Fruit fly (Drosophila melanogaster): ENCODE results near the gene Eip74EF.

Gene Eip74EF

dm6 chr3L:17644906-17645244 lies 25.8 kb upstream of the Eip74EF start, which contains the start of gene Pep (continued):
- TF ChIP-seq lab (GFP tag; optimal IDR thresholded peaks at IDR 0.05) = no peak
- TF ChIP-seq eyg (GFP tag; optimal IDR thresholded peaks at IDR 0.05) = peak; percentile 24
- TF ChIP-seq maf-S (GFP tag; optimal IDR thresholded peaks at IDR 0.05) = peak; percentile 29
- no peak for TF ChIP-seq CG11093 (GFP tag; IDR thresholded peaks at IDR 0.05)
- TF ChIP-seq fru (optimal IDR thresholded peaks at IDR 0.05) = no peak
- TF ChIP-seq Fer1 (GFP tag; optimal IDR thresholded peaks at IDR 0.05) = peak; percentile 26
- no peak for TF ChIP-seq h (optimal IDR thresholded peaks at IDR 0.05)
- no peak for TF ChIP-seq CG11696 (GFP tag; IDR thresholded peaks at IDR 0.05)
- peak; percentile 98 for TF ChIP-seq nerfin-2 (GFP tag; IDR thresholded peaks at IDR 0.05; ENCODE audit: partially characterized antibody)
- TF ChIP-seq CG15479 (GFP tag; optimal IDR thresholded peaks at IDR 0.05) = no peak
- no peak for TF ChIP-seq ATbp (GFP tag; optimal IDR thresholded peaks at IDR 0.05)
- no peak for TF ChIP-seq dimm (GFP tag; IDR thresholded peaks at IDR 0.05)
- TF ChIP-seq Fer3 (tag; optimal IDR thresholded peaks at IDR 0.05) = peak; percentile 30
- no peak for TF ChIP-seq dan (GFP tag; IDR thresholded peaks at IDR 0.05)
- no peak for TF ChIP-seq gsb-n (tag; optimal IDR thresholded peaks at IDR 0.05)
- TF ChIP-seq Scr (GFP tag; IDR thresholded peaks at IDR 0.05; ENCODE audit: partially characterized antibody) = peak; percentile 98
- TF ChIP-seq fd102C (GFP tag; optimal IDR thresholded peaks at IDR 0.05) = no peak
- peak; percentile 38 for TF ChIP-seq vfl (GFP tag; optimal IDR thresholded peaks at IDR 0.05)
- TF ChIP-seq Nf-YC (tag; optimal IDR thresholded peaks at IDR 0.05) = no peak
- no peak for TF ChIP-seq CG12299 (tag; optimal IDR thresholded peaks at IDR 0.05)
- TF ChIP-seq PHDP (tag; optimal IDR thresholded peaks at IDR 0.05) = peak; percentile 33
- no peak for TF ChIP-seq prd (optimal IDR thresholded peaks at IDR 0.05)
- TF ChIP-seq prd (GFP tag; IDR thresholded peaks at IDR 0.05) = no peak
- peak; percentile 98 for TF ChIP-seq CG13287 (GFP tag; IDR thresholded peaks at IDR 0.05; ENCODE audit: partially characterized antibody)
- peak; percentile 51 for TF ChIP-seq NC2β (GFP tag; optimal IDR thresholded peaks at IDR 0.05)
- TF ChIP-seq CG7271 (tag; optimal IDR thresholded peaks at IDR 0.05) = peak; percentile 61
- TF ChIP-seq hbn (GFP tag; IDR thresholded peaks at IDR 0.05; ENCODE audit: partially characterized antibody) = peak; percentile 99
- TF ChIP-seq da (GFP tag; optimal IDR thresholded peaks at IDR 0.05) = no peak
- no peak for TF ChIP-seq danr (GFP tag; IDR thresholded peaks at IDR 0.05)
- TF ChIP-seq CG8359 (GFP tag; optimal IDR thresholded peaks at IDR 0.05; ENCODE audit: borderline replicate concordance) = no peak
- no peak for TF ChIP-seq C15 (GFP tag; IDR thresholded peaks at IDR 0.05)
- no peak for TF ChIP-seq CG11398 (GFP tag; optimal IDR thresholded peaks at IDR 0.05)
- TF ChIP-seq Dp (GFP tag; optimal IDR thresholded peaks at IDR 0.05) = peak; percentile 72
- TF ChIP-seq esg (GFP tag; conservative IDR thresholded peaks at IDR 0.05) = no peak
- no peak for TF ChIP-seq Hr39 (optimal IDR thresholded peaks at IDR 0.05)
- no peak for TF ChIP-seq CG11504 (tag; optimal IDR thresholded peaks at IDR 0.05)
- no peak for TF ChIP-seq CG8478 (optimal IDR thresholded peaks at IDR 0.05)

dm6 chr3L:17643985-17644905 lies 25.1 kb upstream of the Eip74EF start:
- TF ChIP-seq YL-1 (GFP tag; optimal IDR thresholded peaks at IDR 0.05) (peak; percentile 66), Fer1 (GFP tag; optimal IDR thresholded peaks at IDR 0.05) (no peak), ash1 (GFP tag; optimal IDR thresholded peaks at IDR 0.05) (no peak), CG6791 (GFP tag; IDR thresholded peaks at IDR 0.05; ENCODE audit: partially characterized antibody) (0 out of 3 replicates have a peak, but pooled peaks have one; percentile 40), caup (GFP tag; optimal IDR thresholded peaks at IDR 0.05; ENCODE audit: severe bottlenecking) (no peak), chinmo (GFP tag; IDR thresholded peaks at IDR 0.05; ENCODE audit: partially characterized antibody) (peak; percentile 78), MESR4 (GFP tag; optimal IDR thresholded peaks at IDR 0.05) (peak; percentile 9), rib (GFP tag; IDR thresholded peaks at IDR 0.05) (peak; percentile 55; the same call in 1 of the 2 replicates), CG6854 (GFP tag; optimal IDR thresholded peaks at IDR 0.05) (peak; percentile 19), kni (GFP tag; optimal IDR thresholded peaks at IDR 0.05) (peak; percentile 70), CG6683 (GFP tag; optimal IDR thresholded peaks at IDR 0.05) (no peak), Atf6 (GFP tag; IDR thresholded peaks at IDR 0.05) (0 out of 2 replicates have a peak, but pooled peaks have one; percentile 22), sug (tag; optimal IDR thresholded peaks at IDR 0.05) (peak; percentile 49), CG13296 (GFP tag; optimal IDR thresholded peaks at IDR 0.05) (peak; percentile 52), Eip74EF (GFP tag; optimal IDR thresholded peaks at IDR 0.05) (peak in 1 of 2 experiments; percentile 57)
